Fruit fly (Drosophila melanogaster) whole organism, embryonic: ENCODE results near the gene CG42487.

Experiments used
- Blimp-1 ChIP-seq: fragments of 200-800 bp; sonication (Bioruptor generic); optimal IDR thresholded peaks from 3 replicates; lab custom pipeline; 2018; ENCODE audit warnings: missing biosample characterization, missing genetic modification characterization, mild to moderate bottlenecking, moderate library complexity, missing genetic modification reagents
- Bteb2 ChIP-seq: fragments of 200-800 bp; sonication (Bioruptor generic); optimal IDR thresholded peaks from 2 replicates; lab custom pipeline; 2016; ENCODE audit warnings: missing biosample characterization, missing genetic modification characterization
- C15 ChIP-seq: fragments of 200-800 bp; sonication (Bioruptor generic); IDR thresholded peaks from 3 replicates; pipeline ENCODE4 v1.3.6; 2022; ENCODE audit warnings: missing biosample characterization, missing genetic modification characterization
- CG10274 ChIP-seq: fragments of 200-800 bp; sonication (Bioruptor generic); optimal IDR thresholded peaks from 3 replicates; lab custom pipeline; 2017; ENCODE audit warnings: missing biosample characterization, mild to moderate bottlenecking, missing genetic modification characterization
- CG10321 ChIP-seq: fragments of 200-800 bp; sonication (Bioruptor generic); IDR thresholded peaks from 2 replicates; pipeline ENCODE4 v1.3.6; 2022; ENCODE audit warnings: missing biosample characterization, missing genetic modification characterization
- CG10462 ChIP-seq: fragments of 200-800 bp; sonication (Bioruptor generic); optimal IDR thresholded peaks from 2 replicates; lab custom pipeline; 2016; ENCODE audit warnings: missing biosample characterization, missing genetic modification characterization
- CG12104 ChIP-seq: fragments of 200-800 bp; sonication (Bioruptor generic); optimal IDR thresholded peaks from 3 replicates; lab custom pipeline; 2016; ENCODE audit warnings: missing biosample characterization, missing genetic modification characterization
- CG13424 ChIP-seq: fragments of 200-800 bp; sonication (Bioruptor generic); optimal IDR thresholded peaks from 2 replicates; lab custom pipeline; 2019; ENCODE audit warnings: missing biosample characterization, mild to moderate bottlenecking, missing genetic modification characterization, moderate library complexity
- CG13775 ChIP-seq: fragments of 200-800 bp; sonication (Bioruptor generic); optimal IDR thresholded peaks from 3 replicates; lab custom pipeline; 2017; ENCODE audit warnings: missing biosample characterization, mild to moderate bottlenecking, missing genetic modification characterization
- CG14667 ChIP-seq: fragments of 200-800 bp; sonication (Bioruptor generic); IDR thresholded peaks from 2 replicates; pipeline ENCODE4 v1.3.6; 2022; ENCODE audit warnings: missing biosample characterization, missing genetic modification characterization
- CG16863 ChIP-seq: fragments of 200-800 bp; sonication (Bioruptor generic); optimal IDR thresholded peaks from 3 replicates; lab custom pipeline; 2016; ENCODE audit warnings: missing biosample characterization, missing genetic modification characterization
- CG17385 ChIP-seq: fragments of 200-800 bp; sonication (Bioruptor generic); optimal IDR thresholded peaks from 3 replicates; lab custom pipeline; 2018; ENCODE audit warnings: missing biosample characterization, mild to moderate bottlenecking, missing genetic modification characterization
- CG18011 ChIP-seq: fragments of 200-800 bp; sonication (Bioruptor generic); optimal IDR thresholded peaks from 2 replicates; lab custom pipeline; 2017; ENCODE audit warnings: missing biosample characterization, missing genetic modification characterization, mild to moderate bottlenecking, moderate library complexity, missing genotype
- CG31441 ChIP-seq: fragments of 200-800 bp; sonication (Bioruptor generic); IDR thresholded peaks from 2 replicates; pipeline ENCODE4 v1.3.6; 2022; ENCODE audit warnings: missing biosample characterization, missing genetic modification characterization
- CG32772 ChIP-seq: fragments of 200-800 bp; sonication (Bioruptor generic); IDR thresholded peaks from 2 replicates; pipeline ENCODE4 v1.3.6; 2022; ENCODE audit warnings: missing biosample characterization, missing genetic modification characterization
- CG4360 ChIP-seq: fragments of 200-800 bp; sonication (Bioruptor generic); IDR thresholded peaks from 2 replicates; pipeline ENCODE4 v1.3.6; 2022; ENCODE audit warnings: missing biosample characterization, missing genetic modification characterization
- CG8359 ChIP-seq: fragments of 200-800 bp; sonication (Bioruptor generic); optimal IDR thresholded peaks from 2 replicates; lab custom pipeline; 2017; ENCODE audit warnings: missing biosample characterization, mild to moderate bottlenecking, missing genetic modification characterization, borderline replicate concordance
- CG9727 ChIP-seq: fragments of 200-800 bp; sonication (Bioruptor generic); optimal IDR thresholded peaks from 3 replicates; lab custom pipeline; 2017; ENCODE audit warnings: missing biosample characterization, mild to moderate bottlenecking, missing genetic modification characterization
- D19B ChIP-seq: fragments of 200-800 bp; sonication (Bioruptor generic); optimal IDR thresholded peaks from 2 replicates; lab custom pipeline; 2017; ENCODE audit warnings: missing biosample characterization, mild to moderate bottlenecking, missing genetic modification characterization
- Dfd ChIP-seq, 2 experiments: fragments of >200 bp; optimal IDR thresholded peaks; 2 replicates each; lab custom pipeline; 2017; ENCODE audit warnings: missing biosample characterization in 2 of 2, missing genetic modification characterization in 2 of 2
- Gsc ChIP-seq: fragments of 200-800 bp; sonication (Bioruptor generic); IDR thresholded peaks from 2 replicates; pipeline ENCODE4 v1.3.6; 2022; ENCODE audit warnings: missing biosample characterization, missing genetic modification characterization
- HLH3B ChIP-seq: fragments of 200-800 bp; sonication (Bioruptor generic); IDR thresholded peaks from 2 replicates; pipeline ENCODE4 v1.3.6; 2022; ENCODE audit warnings: missing biosample characterization, missing genetic modification characterization
- Hand ChIP-seq: fragments of 200-800 bp; sonication (Bioruptor generic); optimal IDR thresholded peaks from 2 replicates; lab custom pipeline; 2017; ENCODE audit warnings: mild to moderate bottlenecking, missing biosample characterization, missing genetic modification reagents, missing genetic modification characterization
- Nf-YB ChIP-seq: fragments of 200-800 bp; sonication (Bioruptor generic); optimal IDR thresholded peaks from 3 replicates; lab custom pipeline; 2019; ENCODE audit warnings: missing biosample characterization, mild to moderate bottlenecking, missing genetic modification characterization, moderate library complexity
- Oaz ChIP-seq: fragments of 200-800 bp; sonication (Bioruptor generic); IDR thresholded peaks from 2 replicates; pipeline ENCODE4 v1.3.6; 2022; ENCODE audit warnings: missing biosample characterization, missing genetic modification characterization
- Rx ChIP-seq: fragments of 200-800 bp; sonication (Bioruptor generic); IDR thresholded peaks from 2 replicates; pipeline ENCODE4 v1.3.6; 2022; ENCODE audit warnings: missing biosample characterization, missing genetic modification characterization
- Six4 ChIP-seq: fragments of 200-800 bp; sonication (Bioruptor generic); optimal IDR thresholded peaks from 2 replicates; lab custom pipeline; 2016; ENCODE audit warnings: missing biosample characterization, missing genetic modification characterization
- Xrp1 ChIP-seq: fragments of 200-800 bp; sonication (Bioruptor generic); IDR thresholded peaks from 2 replicates; pipeline ENCODE4 v1.3.6; 2022; ENCODE audit warnings: missing biosample characterization, missing genetic modification characterization
- ato ChIP-seq: fragments of 200-800 bp; sonication (Bioruptor generic); IDR thresholded peaks from 2 replicates; pipeline ENCODE4 v1.3.6; 2022; ENCODE audit warnings: missing biosample characterization, missing genetic modification characterization; ENCODE audit not compliant: partially characterized antibody
- cg ChIP-seq: fragments of 200-800 bp; sonication (Bioruptor generic); optimal IDR thresholded peaks from 3 replicates; lab custom pipeline; 2019; ENCODE audit warnings: missing biosample characterization, mild to moderate bottlenecking, missing genetic modification characterization, moderate library complexity
- chm ChIP-seq: fragments of 200-800 bp; sonication (Bioruptor generic); IDR thresholded peaks from 2 replicates; pipeline ENCODE4 v1.3.6; 2022; ENCODE audit warnings: missing biosample characterization, missing genetic modification characterization
- crol ChIP-seq: fragments of 200-800 bp; sonication (Bioruptor generic); IDR thresholded peaks from 2 replicates; pipeline ENCODE4 v1.3.6; 2022; ENCODE audit warnings: missing biosample characterization, missing genetic modification characterization
- eyg ChIP-seq: fragments of 200-800 bp; sonication (Bioruptor generic); optimal IDR thresholded peaks from 3 replicates; lab custom pipeline; 2016; ENCODE audit warnings: missing biosample characterization, missing genetic modification characterization
- fd3F ChIP-seq: fragments of 200-800 bp; sonication (Bioruptor generic); optimal IDR thresholded peaks from 2 replicates; lab custom pipeline; 2018; ENCODE audit warnings: missing biosample characterization, mild to moderate bottlenecking, missing genetic modification characterization, moderate library complexity
- fu2 ChIP-seq: fragments of 200-800 bp; sonication (Bioruptor generic); optimal IDR thresholded peaks from 2 replicates; lab custom pipeline; 2016; ENCODE audit warnings: missing biosample characterization, missing genetic modification characterization
- grau ChIP-seq: fragments of 200-800 bp; optimal IDR thresholded peaks from 3 replicates; lab custom pipeline; 2019; ENCODE audit warnings: missing biosample characterization, mild to moderate bottlenecking, missing genetic modification characterization, moderate library complexity
- hbn ChIP-seq: fragments of 200-800 bp; sonication (Bioruptor generic); IDR thresholded peaks from 2 replicates; pipeline ENCODE4 v1.3.6; 2022; ENCODE audit warnings: missing biosample characterization, missing genetic modification characterization; ENCODE audit not compliant: partially characterized antibody
- inv ChIP-seq: fragments of 200-800 bp; sonication (Bioruptor generic); IDR thresholded peaks from 2 replicates; pipeline ENCODE4 v1.3.6; 2022; ENCODE audit warnings: missing biosample characterization, missing genetic modification characterization; ENCODE audit not compliant: partially characterized antibody
- jigr1 ChIP-seq: fragments of 200-800 bp; sonication (Bioruptor generic); IDR thresholded peaks from 3 replicates; pipeline ENCODE4 v1.3.6; 2022; ENCODE audit warnings: missing biosample characterization, missing genetic modification characterization
- onecut ChIP-seq: fragments of 200-800 bp; sonication (Bioruptor generic); IDR thresholded peaks from 2 replicates; pipeline ENCODE4 v1.3.6; 2022; ENCODE audit warnings: missing biosample characterization, missing genetic modification characterization
- pho ChIP-seq: fragments of 200-800 bp; sonication (Bioruptor generic); optimal IDR thresholded peaks from 2 replicates; lab custom pipeline; 2016; ENCODE audit warnings: missing biosample characterization, missing genetic modification characterization
- psq ChIP-seq: fragments of 200-800 bp; sonication (Bioruptor generic); optimal IDR thresholded peaks from 2 replicates; lab custom pipeline; 2017; ENCODE audit warnings: missing biosample characterization, missing genetic modification characterization
- pum ChIP-seq: fragments of 200-800 bp; sonication (Bioruptor generic); optimal IDR thresholded peaks from 2 replicates; lab custom pipeline; 2016; ENCODE audit warnings: missing biosample characterization, missing genetic modification characterization
- repo ChIP-seq: fragments of 200-800 bp; sonication (Bioruptor generic); optimal IDR thresholded peaks from 2 replicates; lab custom pipeline; 2016; ENCODE audit warnings: missing biosample characterization, missing genetic modification characterization
- row ChIP-seq: fragments of 200-800 bp; sonication (Bioruptor generic); IDR thresholded peaks from 3 replicates; pipeline ENCODE4 v1.3.6; 2022; ENCODE audit warnings: missing biosample characterization, missing genetic modification characterization
- sens-2 ChIP-seq: fragments of 200-800 bp; sonication (Bioruptor generic); IDR thresholded peaks from 2 replicates; pipeline ENCODE4 v1.3.6; 2022; ENCODE audit warnings: missing biosample characterization, missing genetic modification characterization
- sisA ChIP-seq: fragments of 200-800 bp; sonication (Bioruptor generic); IDR thresholded peaks from 2 replicates; pipeline ENCODE4 v1.3.6; 2022; ENCODE audit warnings: missing biosample characterization, missing genetic modification characterization
- slp2 ChIP-seq: fragments of 200-800 bp; sonication (Bioruptor generic); optimal IDR thresholded peaks from 2 replicates; lab custom pipeline; 2016; ENCODE audit warnings: missing biosample characterization, missing genetic modification characterization
- tap ChIP-seq: fragments of 200-800 bp; optimal IDR thresholded peaks from 3 replicates; lab custom pipeline; 2019; ENCODE audit warnings: missing biosample characterization, mild to moderate bottlenecking, missing genetic modification characterization, moderate library complexity
- vnd ChIP-seq: fragments of 200-800 bp; sonication (Bioruptor generic); IDR thresholded peaks from 3 replicates; pipeline ENCODE4 v1.3.6; 2022; ENCODE audit warnings: missing biosample characterization, missing genetic modification characterization; ENCODE audit not compliant: partially characterized antibody

CG42487 gene

dm6 chr3R:27988647-27989430 lies 29.8 kb upstream of the CG42487 start (continued):
- TF ChIP-seq eyg (GFP tag; lab: Kevin White, UChicago), result no peak
- TF ChIP-seq Oaz (GFP tag; lab: Robert Waterston, UW), result no peak; the same call in 1 of the 2 replicates
- no peak for TF ChIP-seq Rx (GFP tag; lab: Robert Waterston, UW)
- peak; percentile 19 for TF ChIP-seq fd3F (GFP tag; lab: Kevin White, UChicago)
- no peak for TF ChIP-seq jigr1 (GFP tag; lab: Robert Waterston, UW)
- TF ChIP-seq CG9727 (GFP tag; lab: Kevin White, UChicago), result peak; percentile 53
- no peak for TF ChIP-seq cg
- peak; percentile 33 for TF ChIP-seq CG12104 (GFP tag; lab: Kevin White, UChicago)
- TF ChIP-seq Dfd (GFP tag; optimal IDR thresholded peaks at IDR 0.05; lab: Kevin White, UChicago), result no peak
- TF ChIP-seq sens-2, result peak; percentile 28; the same call in 1 of the 2 replicates
- TF ChIP-seq CG16863 (GFP tag; lab: Kevin White, UChicago), result no peak
- TF ChIP-seq crol, result peak; percentile 85
- TF ChIP-seq grau (tag; lab: Kevin White, UChicago), result peak; percentile 41
- TF ChIP-seq CG4360 (GFP tag; lab: Robert Waterston, UW), result no peak
- peak; percentile 7 for TF ChIP-seq pho (GFP tag; lab: Kevin White, UChicago)
- peak; percentile 8 for TF ChIP-seq CG17385 (GFP tag; lab: Kevin White, UChicago)
- peak; percentile 37 for TF ChIP-seq Six4
- no peak for TF ChIP-seq fu2 (GFP tag; lab: Kevin White, UChicago)
- TF ChIP-seq D19B (GFP tag; lab: Kevin White, UChicago), result no peak
- no peak for TF ChIP-seq Nf-YB (GFP tag; lab: Kevin White, UChicago)
- TF ChIP-seq slp2 (GFP tag; lab: Kevin White, UChicago), result no peak
- TF ChIP-seq HLH3B (GFP tag; lab: Robert Waterston, UW), result peak; percentile 69
- no peak for TF ChIP-seq ato (GFP tag; lab: Robert Waterston, UW)
- no peak for TF ChIP-seq Blimp-1
- no peak for TF ChIP-seq repo (GFP tag; lab: Kevin White, UChicago)
- TF ChIP-seq pum (GFP tag; lab: Kevin White, UChicago), result peak; percentile 9
- TF ChIP-seq Xrp1 (GFP tag; lab: Robert Waterston, UW), result 0 out of 2 replicates have a peak, but pooled peaks have one; percentile 34
- peak; percentile 64 for TF ChIP-seq CG13775 (GFP tag; lab: Kevin White, UChicago)
- no peak for TF ChIP-seq CG18011 (GFP tag; lab: Kevin White, UChicago)
- TF ChIP-seq hbn, result no peak
- TF ChIP-seq CG10321 (GFP tag; lab: Robert Waterston, UW), result no peak
- TF ChIP-seq psq, result no peak
- no peak for TF ChIP-seq CG10462 (GFP tag; lab: Kevin White, UChicago)
- no peak for TF ChIP-seq C15
- TF ChIP-seq tap (tag; lab: Kevin White, UChicago), result no peak
- TF ChIP-seq CG10274 (GFP tag; lab: Kevin White, UChicago), result no peak
- TF ChIP-seq inv (GFP tag; lab: Robert Waterston, UW), result no peak
- peak; percentile 39; the same call in 1 of the 2 replicates for TF ChIP-seq CG32772 (GFP tag; lab: Robert Waterston, UW)
- no peak for TF ChIP-seq vnd
- no peak for TF ChIP-seq Hand (GFP tag; lab: Kevin White, UChicago)
- peak; percentile 31; the same call in 1 of the 2 replicates for TF ChIP-seq CG31441 (GFP tag; lab: Robert Waterston, UW)
- peak; percentile 43 for TF ChIP-seq CG14667 (GFP tag; lab: Robert Waterston, UW)
- TF ChIP-seq CG13424 (tag; lab: Kevin White, UChicago), result peak; percentile 18
- peak; percentile 48 for TF ChIP-seq sisA (GFP tag; lab: Robert Waterston, UW)
- TF ChIP-seq CG8359 (GFP tag; lab: Kevin White, UChicago), result no peak
- no peak for TF ChIP-seq Bteb2 (GFP tag; lab: Kevin White, UChicago)
- TF ChIP-seq onecut (GFP tag; lab: Robert Waterston, UW), result no peak
- TF ChIP-seq row (GFP tag; lab: Robert Waterston, UW), result peak; percentile 76
- TF ChIP-seq chm (GFP tag; lab: Robert Waterston, UW), result no peak
- TF ChIP-seq Gsc (GFP tag; lab: Robert Waterston, UW), result no peak
